Worm (Caenorhabditis elegans): ENCODE measurements around the gene clec-262.

ce11 chrV:20344889-20345288 is 33.3 kb downstream of the clec-262 start, which contains the start of gene Y38H6A.3:
- TF ChIP-seq ztf-23 (GFP tag; IDR thresholded peaks at IDR 0.05) (no peak), ref-1 (GFP tag; conservative IDR thresholded peaks at IDR 0.05) (no peak), T22C8.4 (GFP tag; IDR thresholded peaks at IDR 0.05) (no peak), flt-1 (GFP tag; IDR thresholded peaks at IDR 0.05) (no peak), klf-2 (GFP tag; conservative IDR thresholded peaks at IDR 0.05) (no peak), ztf-29 (GFP tag; IDR thresholded peaks at IDR 0.05) (no peak), med-1 (GFP tag; optimal IDR thresholded peaks at IDR 0.05; ENCODE audit: insufficient read depth) (no peak), cog-1 (tag; optimal IDR thresholded peaks at IDR 0.05) (no peak)
